Worm (Caenorhabditis elegans) whole organism, L2 larva: Measurements from ENCODE around the gene sad-1.

Source experiments
- C34F6.9 ChIP-seq: fragments of 150-350 bp; optimal IDR thresholded peaks from 2 replicates; lab custom pipeline; 2014; ENCODE audit warnings: missing biosample characterization, missing genetic modification characterization
- F13H6.1 ChIP-seq: sonication (generic microtip); optimal IDR thresholded peaks from 2 replicates; lab custom pipeline; 2016; ENCODE audit warnings: missing genetic modification characterization, missing compliant biosample characterization
- R02D3.7 ChIP-seq: fragments of 150-350 bp; optimal IDR thresholded peaks from 2 replicates; lab custom pipeline; 2014; ENCODE audit warnings: missing biosample characterization, missing genetic modification characterization
- Y55F3AM.14 ChIP-seq: fragments of 200-800 bp; sonication (Bioruptor generic); optimal IDR thresholded peaks from 2 replicates; lab custom pipeline; 2018; ENCODE audit warnings: mild to moderate bottlenecking, missing genetic modification characterization, missing compliant biosample characterization
- ZK546.5 ChIP-seq: sonication (generic microtip); optimal IDR thresholded peaks from 2 replicates; lab custom pipeline; 2017; ENCODE audit warnings: missing biosample characterization, missing genetic modification characterization
- alr-1 ChIP-seq: fragments of 150-350 bp; optimal IDR thresholded peaks from 2 replicates; lab custom pipeline; 2014; ENCODE audit warnings: missing biosample characterization, missing genetic modification characterization
- aly-2 ChIP-seq: fragments of 150-350 bp; optimal IDR thresholded peaks from 2 replicates; lab custom pipeline; 2014; ENCODE audit warnings: missing biosample characterization, missing genetic modification characterization
- ama-1 ChIP-seq: fragments of 150-350 bp; optimal IDR thresholded peaks from 2 replicates; lab custom pipeline; 2018; ENCODE audit warnings: inconsistent platforms
- blmp-1 ChIP-seq: sonication (generic microtip); optimal IDR thresholded peaks from 2 replicates; lab custom pipeline; 2017; ENCODE audit warnings: missing genetic modification characterization, mild to moderate bottlenecking, missing compliant biosample characterization, antibody characterized with exemption, moderate library complexity; ENCODE audit not compliant: insufficient read depth
- ceh-16 ChIP-seq: fragments of 150-350 bp; optimal IDR thresholded peaks from 2 replicates; lab custom pipeline; 2014; ENCODE audit warnings: missing biosample characterization, missing genetic modification characterization
- ceh-82 ChIP-seq: fragments of 150-350 bp; optimal IDR thresholded peaks from 2 replicates; lab custom pipeline; 2014; ENCODE audit warnings: missing biosample characterization, missing genetic modification characterization
- crh-2 ChIP-seq: sonication (generic microtip); optimal IDR thresholded peaks from 2 replicates; lab custom pipeline; 2017; ENCODE audit warnings: missing biosample characterization, missing genetic modification characterization
- dmd-4 ChIP-seq: sonication (generic microtip); optimal IDR thresholded peaks from 2 replicates; lab custom pipeline; 2017; ENCODE audit warnings: missing biosample characterization, missing genetic modification characterization
- egl-27 ChIP-seq: sonication (generic microtip); optimal IDR thresholded peaks from 3 replicates; lab custom pipeline; 2017; ENCODE audit warnings: missing biosample characterization, missing genetic modification reagents, missing genetic modification characterization
- elt-1 ChIP-seq: fragments of 150-350 bp; optimal IDR thresholded peaks from 2 replicates; lab custom pipeline; 2014; ENCODE audit warnings: missing biosample characterization, missing genetic modification characterization
- elt-3 ChIP-seq: sonication (generic microtip); optimal IDR thresholded peaks from 2 replicates; lab custom pipeline; 2017; ENCODE audit warnings: missing biosample characterization, missing genetic modification characterization
- fos-1 ChIP-seq: fragments of 150-350 bp; optimal IDR thresholded peaks from 2 replicates; lab custom pipeline; 2014; ENCODE audit warnings: missing biosample characterization, missing genetic modification characterization
- gmeb-1 ChIP-seq: fragments of 150-350 bp; optimal IDR thresholded peaks from 2 replicates; lab custom pipeline; 2014; ENCODE audit warnings: missing biosample characterization, missing genetic modification characterization
- lin-11 ChIP-seq: fragments of 150-350 bp; sonication (generic microtip); optimal IDR thresholded peaks from 2 replicates; lab custom pipeline; 2014; ENCODE audit warnings: missing biosample characterization, missing genetic modification characterization, inconsistent platforms, mixed read lengths
- lin-13 ChIP-seq: fragments of 150-350 bp; optimal IDR thresholded peaks from 2 replicates; lab custom pipeline; 2014; ENCODE audit warnings: missing biosample characterization, missing genetic modification reagents, missing genetic modification characterization
- lin-39 ChIP-seq: fragments of 150-350 bp; optimal IDR thresholded peaks from 2 replicates; lab custom pipeline; 2014; ENCODE audit warnings: missing biosample characterization, missing genetic modification reagents, missing genetic modification characterization
- lsy-2 ChIP-seq, 2 experiments: fragments of 150-350 bp in 1 of 2; sonication (generic microtip) in 1 of 2; optimal IDR thresholded peaks; 2 replicates each; lab custom pipeline; 2014 to 2017; ENCODE audit warnings: missing biosample characterization in 2 of 2, missing genetic modification characterization in 2 of 2
- mab-5 ChIP-seq: fragments of 150-350 bp; optimal IDR thresholded peaks from 2 replicates; lab custom pipeline; 2014; ENCODE audit warnings: missing biosample characterization, missing genetic modification characterization
- mbf-1 ChIP-seq: sonication (generic microtip); optimal IDR thresholded peaks from 2 replicates; lab custom pipeline; 2017; ENCODE audit warnings: missing biosample characterization, missing genetic modification characterization
- mdl-1 ChIP-seq, 2 experiments: fragments of 150-350 bp in 1 of 2; sonication (generic microtip) in 1 of 2; optimal IDR thresholded peaks; 2 replicates each; lab custom pipeline; 2017; ENCODE audit warnings: missing biosample characterization in 2 of 2, missing genetic modification characterization in 2 of 2
- nhr-10 ChIP-seq: sonication (generic microtip); optimal IDR thresholded peaks from 2 replicates; lab custom pipeline; 2017; ENCODE audit warnings: missing biosample characterization, missing genetic modification characterization
- nhr-11 ChIP-seq: fragments of 150-350 bp; optimal IDR thresholded peaks from 2 replicates; lab custom pipeline; 2014; ENCODE audit warnings: missing biosample characterization, missing genetic modification characterization
- nhr-12 ChIP-seq: fragments of 150-350 bp; optimal IDR thresholded peaks from 2 replicates; lab custom pipeline; 2014; ENCODE audit warnings: missing biosample characterization, missing genetic modification characterization
- nhr-129 ChIP-seq: fragments of 150-350 bp; optimal IDR thresholded peaks from 2 replicates; lab custom pipeline; 2014; ENCODE audit warnings: missing biosample characterization, missing genetic modification characterization
- nhr-21 ChIP-seq: fragments of 150-350 bp; optimal IDR thresholded peaks from 2 replicates; lab custom pipeline; 2014; ENCODE audit warnings: missing biosample characterization, missing genetic modification characterization
- nhr-23 ChIP-seq: fragments of 150-350 bp; optimal IDR thresholded peaks from 2 replicates; lab custom pipeline; 2014; ENCODE audit warnings: missing biosample characterization, missing genetic modification reagents, missing genetic modification characterization
- nhr-237 ChIP-seq: fragments of 150-350 bp; optimal IDR thresholded peaks from 2 replicates; lab custom pipeline; 2014; ENCODE audit warnings: missing biosample characterization, missing genetic modification characterization
- nhr-25 ChIP-seq: fragments of 150-350 bp; sonication (generic microtip); optimal IDR thresholded peaks from 3 replicates; lab custom pipeline; 2014; ENCODE audit warnings: missing biosample characterization, missing genetic modification characterization
- nhr-6 ChIP-seq: fragments of 150-350 bp; optimal IDR thresholded peaks from 2 replicates; lab custom pipeline; 2014; ENCODE audit warnings: missing biosample characterization, missing genetic modification characterization
- nhr-77 ChIP-seq: fragments of 150-350 bp; optimal IDR thresholded peaks from 2 replicates; lab custom pipeline; 2014; ENCODE audit warnings: missing biosample characterization, missing genetic modification characterization
- peb-1 ChIP-seq: fragments of 150-350 bp; optimal IDR thresholded peaks from 2 replicates; lab custom pipeline; 2014; ENCODE audit warnings: missing biosample characterization, missing genetic modification characterization
- sem-4 ChIP-seq: fragments of 150-350 bp; optimal IDR thresholded peaks from 2 replicates; lab custom pipeline; 2014; ENCODE audit warnings: missing biosample characterization, missing genetic modification reagents, missing genetic modification characterization
- skn-1 ChIP-seq: sonication (generic microtip); optimal IDR thresholded peaks from 2 replicates; lab custom pipeline; 2017; ENCODE audit warnings: missing biosample characterization, missing genetic modification characterization
- sma-3 ChIP-seq: sonication (generic microtip); optimal IDR thresholded peaks from 2 replicates; lab custom pipeline; 2016; ENCODE audit warnings: missing genetic modification reagents, missing genetic modification characterization, missing compliant biosample characterization
- sma-9 ChIP-seq, 2 experiments: fragments of 150-350 bp in 1 of 2; sonication (generic microtip) in 1 of 2; optimal IDR thresholded peaks; 2 replicates each; lab custom pipeline; 2014 to 2016; ENCODE audit warnings: missing genetic modification characterization in 2 of 2, mild to moderate bottlenecking in 1 of 2, missing biosample characterization in 1 of 2, missing compliant biosample characterization in 1 of 2, missing genetic modification reagents in 1 of 2, moderate library complexity in 1 of 2
- snpc-4 ChIP-seq: fragments of 150-350 bp; optimal IDR thresholded peaks from 2 replicates; lab custom pipeline; 2014; ENCODE audit warnings: missing biosample characterization, missing genetic modification characterization
- unc-39 ChIP-seq: fragments of 150-350 bp; optimal IDR thresholded peaks from 2 replicates; lab custom pipeline; 2014; ENCODE audit warnings: missing biosample characterization, missing genetic modification characterization
- unc-55 ChIP-seq: fragments of 150-350 bp; sonication (generic microtip); optimal IDR thresholded peaks from 3 replicates; lab custom pipeline; 2014; ENCODE audit warnings: missing biosample characterization, missing genetic modification reagents, missing genetic modification characterization
- unc-62 ChIP-seq: fragments of 150-350 bp; optimal IDR thresholded peaks from 2 replicates; lab custom pipeline; 2014; ENCODE audit warnings: missing biosample characterization, missing genetic modification reagents, missing genetic modification characterization
- zag-1 ChIP-seq: fragments of 150-350 bp; optimal IDR thresholded peaks from 2 replicates; lab custom pipeline; 2014; ENCODE audit warnings: missing biosample characterization, missing genetic modification characterization
- ztf-1 ChIP-seq: fragments of 200-800 bp; sonication (Bioruptor generic); conservative IDR thresholded peaks from 2 replicates; pipeline ENCODE4 v1.3.6; 2022; ENCODE audit warnings: missing genetic modification characterization, missing compliant biosample characterization
- ztf-11 ChIP-seq: sonication (generic microtip); optimal IDR thresholded peaks from 2 replicates; lab custom pipeline; 2017; ENCODE audit warnings: missing biosample characterization, missing genetic modification characterization
- ztf-4 ChIP-seq: fragments of 150-350 bp; optimal IDR thresholded peaks from 2 replicates; lab custom pipeline; 2014; ENCODE audit warnings: missing biosample characterization, missing genetic modification characterization

Gene sad-1

DNA sequence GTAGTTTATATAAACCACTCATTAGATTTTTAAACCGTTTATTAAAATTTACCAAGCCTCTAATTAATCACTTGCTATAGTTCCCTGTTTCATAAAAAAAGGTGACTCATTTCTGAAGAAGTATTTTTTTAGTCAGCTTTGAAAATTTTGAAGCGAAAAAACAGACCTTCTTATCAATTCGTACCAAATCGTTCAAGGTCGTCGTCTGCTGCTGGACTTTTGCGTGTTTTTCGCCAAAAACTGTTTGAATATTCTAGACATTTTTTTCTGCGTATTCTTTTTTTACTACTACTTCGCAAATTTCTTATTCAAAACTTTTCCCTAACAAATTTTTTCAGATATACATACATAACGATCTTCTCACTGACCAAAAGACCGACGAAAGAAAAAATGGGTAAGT, 41.8 kb upstream of the sad-1 start, which contains the start of gene cah-4:
cah-4 (plus strand) TSS at position 339 of the 400 bp plus-strand sequence.
- peak; percentile 82 for TF ChIP-seq ama-1
- no peak for TF ChIP-seq nhr-23 (tag; lab: Kevin White, UChicago)

DNA sequence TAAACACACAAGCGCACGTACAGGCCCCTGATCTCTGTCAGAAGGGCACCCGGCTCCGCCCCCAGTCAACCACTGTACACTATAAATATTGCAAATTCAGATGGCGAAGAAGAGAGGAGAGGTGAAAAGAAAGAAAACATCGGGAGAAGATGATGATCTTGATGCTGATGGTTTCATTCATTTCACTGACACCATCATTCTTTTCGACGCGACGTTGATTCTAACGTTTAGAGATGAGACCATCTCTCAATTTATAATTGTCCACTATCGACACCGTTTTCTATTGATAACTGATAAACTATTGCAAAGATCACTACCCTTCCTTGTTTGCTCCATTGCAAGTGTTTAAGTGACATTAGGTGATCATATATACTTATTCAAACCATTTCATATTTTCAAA, 40.9 kb upstream of the sad-1 start:
- TF ChIP-seq sma-3 (GFP tag; lab: Kevin White, UChicago) (peak; percentile 29), sma-9 (GFP tag; optimal IDR thresholded peaks at IDR 0.05; lab: Kevin White, UChicago) (peak; percentile 87), sma-9 (tag; optimal IDR thresholded peaks at IDR 0.05; lab: Kevin White, UChicago) (no peak), nhr-25 (tag; lab: Kevin White, UChicago) (peak; percentile 32), ama-1 (peak; percentile 96), blmp-1 (tag; lab: Kevin White, UChicago) (peak; percentile 19), nhr-21 (tag; lab: Kevin White, UChicago) (peak; percentile 77), lin-11 (tag; lab: Kevin White, UChicago) (no peak), fos-1 (tag; lab: Kevin White, UChicago) (peak; percentile 30), unc-55 (no peak), mbf-1 (no peak), ztf-11 (tag; lab: Kevin White, UChicago) (no peak), ztf-4 (tag; lab: Kevin White, UChicago) (no peak), C34F6.9 (no peak), egl-27 (tag; lab: Kevin White, UChicago) (no peak), nhr-237 (tag; lab: Kevin White, UChicago) (no peak)
- TF ChIP-seq, all 48 proteins: peak for 7

DNA sequence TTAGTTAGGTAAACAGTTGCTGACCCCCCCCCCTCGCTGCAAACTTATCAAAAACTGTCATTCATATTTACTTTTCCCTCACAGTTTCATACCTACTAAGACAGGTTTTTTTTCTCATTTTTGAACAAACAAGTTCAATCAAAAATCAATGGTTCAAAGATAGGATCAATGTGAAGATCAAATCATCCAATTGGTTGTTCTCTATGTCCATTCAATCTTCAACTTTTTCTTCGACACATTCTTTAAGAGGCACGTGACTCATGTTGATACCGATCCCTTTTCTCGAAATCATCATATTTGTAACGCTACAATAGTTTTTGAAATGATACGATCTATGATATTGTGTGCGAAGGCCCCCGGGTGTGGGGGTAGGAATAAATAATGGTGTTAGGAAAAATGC, 39.2 kb upstream of the sad-1 start:
- TF ChIP-seq ztf-1 (GFP tag; lab: Robert Waterston, UW) = no peak
- peak; percentile 76 for TF ChIP-seq blmp-1 (tag; lab: Kevin White, UChicago)
- TF ChIP-seq nhr-6 (tag; lab: Kevin White, UChicago) = peak; percentile 71
- TF ChIP-seq unc-39 (tag; lab: Kevin White, UChicago) = no peak
- TF ChIP-seq mdl-1 (tag; optimal IDR thresholded peaks at IDR 0.05; lab: Kevin White, UChicago) = peak; percentile 20 to 49
- TF ChIP-seq lsy-2 (tag; optimal IDR thresholded peaks at IDR 0.05; lab: Kevin White, UChicago) = peak in 1 of 2 experiments; percentile 23
- TF ChIP-seq sma-9 (GFP tag; optimal IDR thresholded peaks at IDR 0.05; lab: Kevin White, UChicago) = peak; percentile 97
- no peak for TF ChIP-seq sma-9 (tag; optimal IDR thresholded peaks at IDR 0.05; lab: Kevin White, UChicago)
- TF ChIP-seq nhr-23 (tag; lab: Kevin White, UChicago) = no peak
- TF ChIP-seq F13H6.1 (tag; lab: Kevin White, UChicago) = peak; percentile 30
- no peak for TF ChIP-seq nhr-11
- TF ChIP-seq ztf-4 (tag; lab: Kevin White, UChicago) = peak; percentile 10
- TF ChIP-seq nhr-25 (tag; lab: Kevin White, UChicago) = peak; percentile 90
- no peak for TF ChIP-seq unc-55
- TF ChIP-seq nhr-12 (tag; lab: Kevin White, UChicago) = no peak
- TF ChIP-seq crh-2 = peak; percentile 79
- TF ChIP-seq zag-1 (tag; lab: Kevin White, UChicago) = no peak
- TF ChIP-seq nhr-129 (tag; lab: Kevin White, UChicago) = peak; percentile 54
- TF ChIP-seq lin-39 (tag; lab: Kevin White, UChicago) = no peak
- no peak for TF ChIP-seq mbf-1
- TF ChIP-seq snpc-4 (tag; lab: Kevin White, UChicago) = no peak
- no peak for TF ChIP-seq Y55F3AM.14 (GFP tag; lab: Kevin White, UChicago)
- TF ChIP-seq ceh-82 (tag; lab: Kevin White, UChicago) = no peak
- peak; percentile 15 for TF ChIP-seq lin-13 (GFP tag; lab: Kevin White, UChicago)
- no peak for TF ChIP-seq ztf-11 (tag; lab: Kevin White, UChicago)
- no peak for TF ChIP-seq lin-11 (tag; lab: Kevin White, UChicago)
- TF ChIP-seq fos-1 (tag; lab: Kevin White, UChicago) = peak; percentile 22
- TF ChIP-seq ZK546.5 = no peak
- no peak for TF ChIP-seq R02D3.7 (tag; lab: Kevin White, UChicago)
- no peak for TF ChIP-seq unc-62
- no peak for TF ChIP-seq sem-4 (tag; lab: Kevin White, UChicago)
- no peak for TF ChIP-seq ama-1
- TF ChIP-seq C34F6.9 = no peak
- no peak for TF ChIP-seq peb-1 (tag; lab: Kevin White, UChicago)
- peak; percentile 19 for TF ChIP-seq elt-1
- no peak for TF ChIP-seq dmd-4
- peak; percentile 37 for TF ChIP-seq gmeb-1 (tag; lab: Kevin White, UChicago)
- no peak for TF ChIP-seq egl-27 (tag; lab: Kevin White, UChicago)
- peak; percentile 69 for TF ChIP-seq sma-3 (GFP tag; lab: Kevin White, UChicago)
- peak; percentile 28 for TF ChIP-seq ceh-16
- TF ChIP-seq alr-1 = no peak
- TF ChIP-seq aly-2 (tag; lab: Kevin White, UChicago) = no peak
- TF ChIP-seq skn-1 (tag; lab: Kevin White, UChicago) = no peak
- TF ChIP-seq elt-3 (tag; lab: Kevin White, UChicago) = no peak
- no peak for TF ChIP-seq nhr-77 (tag; lab: Kevin White, UChicago)
- TF ChIP-seq nhr-10 = no peak
- no peak for TF ChIP-seq mab-5 (tag; lab: Kevin White, UChicago)
- TF ChIP-seq nhr-21 (tag; lab: Kevin White, UChicago) = peak; percentile 72
